Worm (Caenorhabditis elegans): ENCODE measurements around the gene T11G6.3.

Gene T11G6.3

DNA sequence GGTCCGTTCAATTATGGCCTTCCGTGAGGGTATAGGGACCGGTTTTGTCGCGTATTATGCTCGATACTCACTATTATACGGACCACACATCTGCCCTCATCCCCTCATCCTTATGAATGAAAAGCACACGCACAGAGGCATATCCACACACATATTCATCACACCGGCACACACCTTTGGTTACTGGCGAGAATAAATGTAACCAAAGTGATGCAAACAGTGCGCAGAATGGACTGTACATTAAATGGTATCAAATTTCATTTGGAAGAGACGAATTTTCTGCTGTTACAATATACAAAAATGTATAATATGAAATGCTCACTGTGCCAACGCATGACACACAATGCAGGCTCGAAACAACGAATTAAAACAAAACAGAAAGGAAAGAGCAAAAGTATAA, 14.6 kb upstream of the T11G6.3 start:
- no peak for TF ChIP-seq sox-4 (tag; optimal IDR thresholded peaks at IDR 0.05)
- no peak for TF ChIP-seq zip-5 (tag; optimal IDR thresholded peaks at IDR 0.05)
- TF ChIP-seq ceh-34 (tag; optimal IDR thresholded peaks at IDR 0.05): peak; percentile 79
- TF ChIP-seq mec-3 (tag; optimal IDR thresholded peaks at IDR 0.05; ENCODE audit: borderline replicate concordance): no peak
- TF ChIP-seq elt-4 (tag; optimal IDR thresholded peaks at IDR 0.05): no peak
- TF ChIP-seq hlh-13 (GFP tag; optimal IDR thresholded peaks at IDR 0.05): no peak
- no peak for TF ChIP-seq ceh-31 (tag; optimal IDR thresholded peaks at IDR 0.05)
- TF ChIP-seq fkh-6 (tag; optimal IDR thresholded peaks at IDR 0.05): no peak
- TF ChIP-seq pha-4 (tag; optimal IDR thresholded peaks at IDR 0.05): no peak
- TF ChIP-seq C38D4.7 (GFP tag; optimal IDR thresholded peaks at IDR 0.05): no peak
- TF ChIP-seq pha-2 (tag; optimal IDR thresholded peaks at IDR 0.05): peak; percentile 5

DNA sequence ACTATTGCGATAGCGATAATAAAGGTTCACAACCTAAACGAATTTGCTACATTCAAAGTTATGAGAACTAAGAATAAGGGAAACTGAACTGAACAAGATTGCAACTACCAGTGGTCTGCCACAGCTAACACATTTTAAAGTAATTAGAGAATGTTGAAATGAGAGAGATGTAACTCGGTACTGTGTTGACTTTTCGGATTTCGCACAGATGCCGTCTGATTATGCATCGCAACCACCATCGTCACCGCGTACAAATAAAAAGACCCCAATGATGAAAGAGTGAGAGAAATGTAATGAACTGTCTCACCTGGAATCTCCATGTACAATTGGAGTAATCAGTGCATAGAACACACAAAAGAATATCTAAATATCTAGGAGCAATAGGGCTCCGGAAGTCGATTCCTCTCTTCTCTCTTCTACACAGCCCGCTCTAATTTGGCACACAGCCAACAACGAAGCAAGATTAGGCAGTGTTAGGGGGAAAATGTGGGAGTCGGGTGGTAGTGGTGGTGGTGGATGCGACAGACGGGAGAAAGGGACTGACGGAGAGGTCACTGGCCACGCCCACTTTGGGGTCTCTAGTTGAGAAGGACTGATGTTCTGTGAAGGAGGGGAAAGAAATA, 13.7 kb upstream of the T11G6.3 start, which contains the start of gene F13E9.11:
TSS of gene F13E9.11 (minus strand) at position 507 of the 623 bp plus-strand sequence.
- TF ChIP-seq hlh-6 (tag; optimal IDR thresholded peaks at IDR 0.05): peak; percentile 65
- no peak for TF ChIP-seq hlh-8 (tag; optimal IDR thresholded peaks at IDR 0.05)
- peak; percentile 40 for TF ChIP-seq fax-1 (tag; optimal IDR thresholded peaks at IDR 0.05)
- no peak for TF ChIP-seq ceh-6 (GFP tag; optimal IDR thresholded peaks at IDR 0.05)
- peak; percentile 23 for TF ChIP-seq ceh-14 (tag; optimal IDR thresholded peaks at IDR 0.05)
- TF ChIP-seq fkh-10 (GFP tag; optimal IDR thresholded peaks at IDR 0.05): no peak
- TF ChIP-seq pag-3 (tag; optimal IDR thresholded peaks at IDR 0.05; ENCODE audit: borderline replicate concordance): peak; percentile 38
- no peak for TF ChIP-seq pha-4 (tag; optimal IDR thresholded peaks at IDR 0.05)
- no peak for TF ChIP-seq sox-4 (tag; optimal IDR thresholded peaks at IDR 0.05)
- TF ChIP-seq ceh-31 (tag; optimal IDR thresholded peaks at IDR 0.05): peak; percentile 55
- TF ChIP-seq ceh-2 (tag; optimal IDR thresholded peaks at IDR 0.05): no peak
- TF ChIP-seq unc-42 (tag; optimal IDR thresholded peaks at IDR 0.05): peak; percentile 61

DNA sequence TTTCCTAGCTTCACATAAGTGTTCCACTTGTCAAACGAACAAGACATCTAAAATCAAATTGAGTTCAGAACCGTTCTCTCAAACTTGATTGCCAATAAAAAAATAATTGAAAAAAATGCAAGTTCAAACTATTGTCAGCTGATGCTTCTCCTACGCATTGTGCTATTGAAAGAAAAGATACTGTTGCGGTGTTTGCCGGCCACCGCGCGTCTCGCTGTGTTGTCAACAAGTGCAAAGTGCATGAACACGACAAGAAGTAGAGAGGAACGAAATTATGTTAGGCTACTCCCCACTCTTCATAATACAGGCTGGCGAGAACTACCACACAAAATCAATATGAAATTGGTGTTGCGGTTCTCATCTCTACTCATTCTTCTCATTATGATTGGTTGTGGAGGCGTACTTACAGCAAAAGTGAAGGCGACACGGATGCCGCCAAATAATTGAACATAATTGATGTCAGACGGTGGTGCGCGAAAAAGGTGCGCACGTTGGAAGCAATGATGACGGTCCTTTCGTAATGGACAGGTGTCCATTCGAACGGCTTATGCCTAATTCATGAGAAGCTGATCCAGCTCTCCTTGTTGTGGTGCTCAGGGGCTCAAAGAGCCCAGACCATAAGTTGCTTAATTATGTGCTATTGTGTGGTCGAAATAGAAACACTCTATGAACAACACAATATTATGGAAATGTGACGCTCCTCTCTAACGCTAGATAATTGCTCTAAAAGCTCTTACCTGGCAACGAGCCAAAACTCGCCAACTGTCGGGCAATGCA, 12.5 kb upstream of the T11G6.3 start:
- TF ChIP-seq pha-4 (tag; optimal IDR thresholded peaks at IDR 0.05) (no peak), syd-9 (tag; optimal IDR thresholded peaks at IDR 0.05) (no peak), ref-2 (tag; optimal IDR thresholded peaks at IDR 0.05) (peak; percentile 37), dve-1 (tag; optimal IDR thresholded peaks at IDR 0.05) (no peak), nhr-11 (tag; optimal IDR thresholded peaks at IDR 0.05) (no peak), pros-1 (tag; optimal IDR thresholded peaks at IDR 0.05) (no peak), pha-2 (tag; optimal IDR thresholded peaks at IDR 0.05) (no peak), ceh-30 (tag; optimal IDR thresholded peaks at IDR 0.05) (no peak), K02D7.2 (tag; optimal IDR thresholded peaks at IDR 0.05) (no peak), npax-4 (tag; optimal IDR thresholded peaks at IDR 0.05) (no peak), dmd-4 (tag; optimal IDR thresholded peaks at IDR 0.05; ENCODE audit: borderline replicate concordance) (no peak), ceh-18 (tag; optimal IDR thresholded peaks at IDR 0.05) (no peak), ceh-22 (tag; optimal IDR thresholded peaks at IDR 0.05) (no peak), unc-55 (GFP tag; optimal IDR thresholded peaks at IDR 0.05) (no peak), ceh-31 (tag; optimal IDR thresholded peaks at IDR 0.05) (peak; percentile 62), ceh-34 (tag; optimal IDR thresholded peaks at IDR 0.05) (no peak), elt-2 (tag; optimal IDR thresholded peaks at IDR 0.05) (no peak), ahr-1 (tag; optimal IDR thresholded peaks at IDR 0.05) (no peak), che-1 (tag; optimal IDR thresholded peaks at IDR 0.05) (no peak), ceh-45 (GFP tag; IDR thresholded peaks at IDR 0.05) (peak; percentile 10; the same call in 1 of the 2 replicates), mec-3 (tag; optimal IDR thresholded peaks at IDR 0.05; ENCODE audit: borderline replicate concordance) (no peak), unc-42 (tag; optimal IDR thresholded peaks at IDR 0.05) (no peak), odd-2 (tag; optimal IDR thresholded peaks at IDR 0.05) (no peak), hlh-8 (tag; optimal IDR thresholded peaks at IDR 0.05) (no peak), sox-2 (GFP tag; IDR thresholded peaks at IDR 0.05) (peak; percentile 52)

All from whole organism, late embryonic.